Fruit fly (Drosophila melanogaster) whole organism, prepupa: ENCODE data around the gene Chmp1.

Experiments used
- Blimp-1 ChIP-seq: fragments of 200-800 bp; sonication (Bioruptor generic); optimal IDR thresholded peaks from 3 replicates; lab custom pipeline; 2017; ENCODE audit warnings: missing biosample characterization, missing genetic modification characterization, mild to moderate bottlenecking, moderate library complexity, missing genetic modification reagents
- CG11294 ChIP-seq: fragments of 200-800 bp; sonication (Bioruptor generic); IDR thresholded peaks from 2 replicates; pipeline ENCODE4 v1.3.6; 2022; ENCODE audit warnings: missing biosample characterization, missing genetic modification characterization
- CG11902 ChIP-seq: fragments of 200-800 bp; sonication (Bioruptor generic); optimal IDR thresholded peaks from 3 replicates; lab custom pipeline; 2016; ENCODE audit warnings: missing biosample characterization, missing genetic modification characterization
- CG15336 ChIP-seq: fragments of 200-800 bp; sonication (Bioruptor generic); IDR thresholded peaks from 2 replicates; pipeline ENCODE4 v1.3.6; 2022; ENCODE audit warnings: missing biosample characterization, missing genetic modification characterization
- CG3032 ChIP-seq: fragments of 200-800 bp; optimal IDR thresholded peaks from 2 replicates; lab custom pipeline; 2019; ENCODE audit warnings: missing biosample characterization, mild to moderate bottlenecking, missing genetic modification characterization, moderate library complexity
- CG31627 ChIP-seq: fragments of 200-800 bp; sonication (Bioruptor generic); optimal IDR thresholded peaks from 3 replicates; lab custom pipeline; 2016; ENCODE audit warnings: missing biosample characterization, missing genetic modification characterization
- CG32006 ChIP-seq: fragments of 200-800 bp; sonication (Bioruptor generic); optimal IDR thresholded peaks from 3 replicates; lab custom pipeline; 2017; ENCODE audit warnings: missing biosample characterization, mild to moderate bottlenecking, missing genetic modification characterization
- CG34406 ChIP-seq: fragments of 200-800 bp; sonication (Bioruptor generic); optimal IDR thresholded peaks from 3 replicates; lab custom pipeline; 2016; ENCODE audit warnings: missing biosample characterization, missing genetic modification characterization
- CG3919 ChIP-seq: fragments of 200-800 bp; sonication (Bioruptor generic); optimal IDR thresholded peaks from 3 replicates; lab custom pipeline; 2016; ENCODE audit warnings: missing biosample characterization, missing genetic modification characterization
- CG4318 ChIP-seq: fragments of 200-800 bp; sonication (Bioruptor generic); optimal IDR thresholded peaks from 3 replicates; lab custom pipeline; 2017; ENCODE audit warnings: missing biosample characterization, mild to moderate bottlenecking, missing genetic modification characterization
- CG6163 ChIP-seq: fragments of 200-800 bp; sonication (Bioruptor generic); IDR thresholded peaks from 3 replicates; pipeline ENCODE4 v1.3.6; 2022; ENCODE audit warnings: missing biosample characterization, missing genetic modification characterization
- CG6276 ChIP-seq: fragments of 200-800 bp; sonication (Bioruptor generic); optimal IDR thresholded peaks from 2 replicates; lab custom pipeline; 2017; ENCODE audit warnings: missing biosample characterization, mild to moderate bottlenecking, missing genetic modification characterization
- CG6792 ChIP-seq: fragments of 200-800 bp; sonication (Bioruptor generic); optimal IDR thresholded peaks from 3 replicates; lab custom pipeline; 2016; ENCODE audit warnings: missing biosample characterization, missing genetic modification characterization
- CG6808 ChIP-seq: fragments of 200-800 bp; sonication (Bioruptor generic); optimal IDR thresholded peaks from 3 replicates; lab custom pipeline; 2017; ENCODE audit warnings: missing biosample characterization, missing genetic modification characterization, mild to moderate bottlenecking, moderate library complexity, missing genetic modification reagents
- CG6854 ChIP-seq: fragments of 200-800 bp; sonication (Bioruptor generic); optimal IDR thresholded peaks from 2 replicates; lab custom pipeline; 2017; ENCODE audit warnings: missing biosample characterization, mild to moderate bottlenecking, missing genetic modification characterization
- CG7368 ChIP-seq: fragments of 200-800 bp; sonication (Bioruptor generic); optimal IDR thresholded peaks from 3 replicates; lab custom pipeline; 2016; ENCODE audit warnings: missing biosample characterization, missing genetic modification characterization
- CG8119 ChIP-seq: fragments of 200-800 bp; sonication (Bioruptor generic); IDR thresholded peaks from 3 replicates; pipeline ENCODE4 v1.3.6; 2022; ENCODE audit warnings: missing biosample characterization, missing genetic modification characterization
- CG8319 ChIP-seq: fragments of 200-800 bp; sonication (Bioruptor generic); optimal IDR thresholded peaks from 3 replicates; lab custom pipeline; 2016; ENCODE audit warnings: missing biosample characterization, missing genetic modification characterization
- CG8632 ChIP-seq: fragments of 200-800 bp; sonication (Bioruptor generic); optimal IDR thresholded peaks from 3 replicates; lab custom pipeline; 2016; ENCODE audit warnings: missing biosample characterization, missing genetic modification characterization
- CG9139 ChIP-seq: fragments of 200-800 bp; sonication (Bioruptor generic); optimal IDR thresholded peaks from 3 replicates; lab custom pipeline; 2017; ENCODE audit warnings: missing biosample characterization, mild to moderate bottlenecking, missing genetic modification characterization
- Eip75B ChIP-seq: fragments of 200-800 bp; sonication (Bioruptor generic); optimal IDR thresholded peaks from 3 replicates; lab custom pipeline; 2016; ENCODE audit warnings: missing biosample characterization, missing genetic modification characterization
- Eip78C ChIP-seq: fragments of 200-800 bp; sonication (Bioruptor generic); peaks from one replicate; lab custom pipeline; 2016; ENCODE audit warnings: missing biosample characterization, missing genetic modification characterization
- Eip93F ChIP-seq: fragments of 200-800 bp; sonication (Bioruptor generic); optimal IDR thresholded peaks from 2 replicates; lab custom pipeline; 2016; ENCODE audit warnings: missing biosample characterization, mild to moderate bottlenecking, missing genetic modification characterization
- Ets21C ChIP-seq: fragments of 200-800 bp; sonication (Bioruptor generic); optimal IDR thresholded peaks from 3 replicates; lab custom pipeline; 2016; ENCODE audit warnings: missing biosample characterization, missing genetic modification characterization
- Ets96B ChIP-seq: fragments of 200-800 bp; optimal IDR thresholded peaks from 2 replicates; lab custom pipeline; 2019; ENCODE audit warnings: missing biosample characterization, mild to moderate bottlenecking, missing genetic modification characterization, moderate library complexity
- Gug ChIP-seq: fragments of 200-800 bp; sonication (Bioruptor generic); IDR thresholded peaks from 2 replicates; pipeline ENCODE4 v1.3.6; 2022; ENCODE audit warnings: missing biosample characterization, missing genetic modification characterization
- Hr38 ChIP-seq: sonication (Bioruptor generic); optimal IDR thresholded peaks from 2 replicates; lab custom pipeline; 2016; ENCODE audit warnings: missing biosample characterization, missing genetic modification characterization
- Hr39 ChIP-seq: fragments of 200-800 bp; sonication (Bioruptor generic); optimal IDR thresholded peaks from 2 replicates; lab custom pipeline; 2016; ENCODE audit warnings: missing biosample characterization, missing genetic modification characterization
- Lpt ChIP-seq: fragments of 200-800 bp; sonication (Bioruptor generic); optimal IDR thresholded peaks from 3 replicates; lab custom pipeline; 2016; ENCODE audit warnings: missing biosample characterization, missing genetic modification characterization
- OdsH ChIP-seq: fragments of 200-800 bp; sonication (Bioruptor generic); optimal IDR thresholded peaks from 3 replicates; lab custom pipeline; 2016; ENCODE audit warnings: missing biosample characterization, missing genetic modification characterization
- Smox ChIP-seq: fragments of 200-800 bp; sonication (Bioruptor generic); optimal IDR thresholded peaks from 3 replicates; lab custom pipeline; 2016; ENCODE audit warnings: missing biosample characterization, missing genetic modification characterization
- Sox15 ChIP-seq: fragments of 200-800 bp; sonication (Bioruptor generic); optimal IDR thresholded peaks from 3 replicates; lab custom pipeline; 2016; ENCODE audit warnings: missing biosample characterization, missing genetic modification characterization
- achi ChIP-seq: fragments of 200-800 bp; sonication (Bioruptor generic); optimal IDR thresholded peaks from 3 replicates; lab custom pipeline; 2016; ENCODE audit warnings: missing biosample characterization, missing genetic modification characterization
- acj6 ChIP-seq: fragments of 200-800 bp; sonication (Bioruptor generic); optimal IDR thresholded peaks from 3 replicates; lab custom pipeline; 2016; ENCODE audit warnings: missing biosample characterization, missing genetic modification characterization
- dac ChIP-seq: fragments of 200-800 bp; sonication (Bioruptor generic); optimal IDR thresholded peaks from 2 replicates; lab custom pipeline; 2017; ENCODE audit warnings: missing biosample characterization, mild to moderate bottlenecking, missing genetic modification characterization
- dsx ChIP-seq: fragments of 200-800 bp; optimal IDR thresholded peaks from 3 replicates; lab custom pipeline; 2019; ENCODE audit warnings: missing biosample characterization, mild to moderate bottlenecking, missing genetic modification characterization, moderate library complexity; ENCODE audit not compliant: poor library complexity, severe bottlenecking
- eg ChIP-seq: fragments of 200-800 bp; sonication (Bioruptor generic); IDR thresholded peaks from 3 replicates; pipeline ENCODE4 v1.3.6; 2022; ENCODE audit warnings: missing biosample characterization, missing genetic modification characterization
- esn ChIP-seq: fragments of 200-800 bp; sonication (Bioruptor generic); optimal IDR thresholded peaks from 2 replicates; lab custom pipeline; 2016; ENCODE audit warnings: missing biosample characterization, mild to moderate bottlenecking, missing genetic modification characterization, moderate library complexity
- fd59A ChIP-seq: fragments of 200-800 bp; sonication (Bioruptor generic); optimal IDR thresholded peaks from 2 replicates; lab custom pipeline; 2017; ENCODE audit warnings: missing biosample characterization, mild to moderate bottlenecking, missing genetic modification characterization, missing genetic modification reagents
- fd85E ChIP-seq: fragments of 200-800 bp; sonication (Bioruptor generic); optimal IDR thresholded peaks from 3 replicates; lab custom pipeline; 2016; ENCODE audit warnings: missing biosample characterization, missing genetic modification characterization
- fkh ChIP-seq: fragments of 200-800 bp; sonication (Bioruptor generic); optimal IDR thresholded peaks from 3 replicates; lab custom pipeline; 2017; ENCODE audit warnings: missing biosample characterization, mild to moderate bottlenecking, missing genetic modification characterization, moderate library complexity
- net ChIP-seq: fragments of 200-800 bp; sonication (Bioruptor generic); optimal IDR thresholded peaks from 3 replicates; lab custom pipeline; 2016; ENCODE audit warnings: missing biosample characterization, missing genetic modification characterization
- pdm3 ChIP-seq: fragments of 200-800 bp; sonication (Bioruptor generic); optimal IDR thresholded peaks from 3 replicates; lab custom pipeline; 2016; ENCODE audit warnings: missing biosample characterization, missing genetic modification characterization
- ss ChIP-seq, 2 experiments: fragments of 200-800 bp; sonication (Bioruptor generic); optimal IDR thresholded peaks; 2 replicates in 1 of 2; 3 replicates in 1 of 2; lab custom pipeline; 2017 to 2018; ENCODE audit warnings: mild to moderate bottlenecking in 2 of 2, missing biosample characterization in 2 of 2, missing genetic modification characterization in 2 of 2, moderate library complexity in 1 of 2
- svp ChIP-seq: fragments of 200-800 bp; sonication (Bioruptor generic); peaks from one replicate; lab custom pipeline; 2016; ENCODE audit warnings: missing biosample characterization, missing genetic modification characterization
- topi ChIP-seq: fragments of 200-800 bp; sonication (Bioruptor generic); optimal IDR thresholded peaks from 3 replicates; lab custom pipeline; 2016; ENCODE audit warnings: missing biosample characterization, missing genetic modification characterization
- vri ChIP-seq: fragments of 200-800 bp; sonication (Bioruptor generic); optimal IDR thresholded peaks from 3 replicates; lab custom pipeline; 2016; ENCODE audit warnings: missing biosample characterization, mild to moderate bottlenecking, missing genetic modification characterization

The Chmp1 gene

DNA sequence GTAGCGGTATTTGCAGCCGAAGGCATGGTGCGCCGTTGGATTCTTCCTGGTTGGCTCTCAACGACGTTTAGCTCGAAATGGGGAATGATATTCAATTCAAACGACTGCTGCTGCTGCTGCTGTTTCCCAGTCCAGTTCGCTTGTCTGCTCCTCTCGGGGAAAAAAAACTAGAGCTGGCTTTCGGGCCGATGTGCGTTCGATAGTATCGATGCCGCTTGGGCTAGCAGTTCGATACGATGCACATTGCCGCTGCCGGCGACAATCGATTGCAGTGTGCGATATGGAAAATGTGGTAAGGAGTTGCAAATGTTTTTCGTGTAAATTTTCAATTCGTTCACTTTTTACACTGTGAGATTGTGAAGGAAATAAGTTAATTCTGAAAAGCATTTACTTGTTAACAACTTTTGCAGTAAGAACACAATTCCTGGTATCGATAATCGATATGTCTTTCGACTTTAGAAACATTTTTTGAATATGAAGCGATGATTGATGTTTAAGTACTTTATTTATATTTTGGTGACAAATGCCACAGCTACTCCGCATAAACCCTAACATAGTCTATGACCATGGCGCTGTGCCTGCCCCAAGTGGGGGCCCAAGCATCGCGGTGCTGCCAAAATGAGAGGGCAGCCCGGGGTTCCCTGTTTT lies 10.8 kb downstream of the Chmp1 start, which contains the start of gene Capr (continued):
- TF ChIP-seq CG6792 (GFP tag; lab: Kevin White, UChicago) (no peak), achi (GFP tag; lab: Kevin White, UChicago) (no peak), Hr38 (GFP tag; lab: Kevin White, UChicago) (no peak), Eip93F (no peak), fd59A (GFP tag; lab: Kevin White, UChicago) (no peak), CG6276 (no peak), CG3032 (tag; lab: Kevin White, UChicago) (peak; percentile 29), eg (GFP tag; lab: Robert Waterston, UW) (no peak), Ets21C (GFP tag; lab: Kevin White, UChicago) (peak; percentile 34), Eip78C (peak; percentile 51), CG6854 (GFP tag; lab: Kevin White, UChicago) (peak; percentile 23), acj6 (no peak), CG8319 (GFP tag; lab: Kevin White, UChicago) (no peak), Gug (GFP tag; lab: Robert Waterston, UW) (no peak), CG4318 (GFP tag; lab: Kevin White, UChicago) (no peak), CG31627 (GFP tag; lab: Kevin White, UChicago) (peak; percentile 45), pdm3 (GFP tag; lab: Kevin White, UChicago) (no peak), Smox (no peak), CG32006 (no peak), Eip75B (GFP tag; lab: Kevin White, UChicago) (no peak)

DNA sequence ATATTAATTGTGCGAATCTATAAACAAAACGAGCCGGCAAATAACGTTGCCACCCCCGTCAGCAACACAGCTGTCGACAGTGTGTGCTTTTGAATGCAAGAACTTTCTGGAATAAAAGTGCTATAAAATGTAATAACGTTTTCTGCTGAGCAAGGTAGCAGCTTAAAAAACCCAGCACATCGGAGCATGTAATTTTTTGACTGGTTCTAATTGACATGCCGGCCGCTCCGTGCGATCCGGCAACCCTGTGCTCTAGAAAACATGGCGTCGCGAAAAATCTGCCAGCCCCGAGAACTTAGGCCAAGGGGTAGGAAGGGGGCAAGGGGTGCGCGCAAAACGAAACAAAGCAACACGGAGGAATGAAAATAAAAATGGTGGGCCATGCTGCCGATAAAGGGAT lies 11.7 kb downstream of the Chmp1 start:
- no peak for TF ChIP-seq pdm3 (GFP tag; lab: Kevin White, UChicago)
- TF ChIP-seq Gug (GFP tag; lab: Robert Waterston, UW), result no peak
- peak; percentile 10; the same call in 1 of the 2 replicates for TF ChIP-seq CG15336 (GFP tag; lab: Robert Waterston, UW)
- TF ChIP-seq fkh, result no peak
- peak; percentile 35; the same call in 2 of the 3 replicates for TF ChIP-seq CG6163
- TF ChIP-seq CG32006, result no peak
- TF ChIP-seq Lpt, result no peak
- peak; percentile 24 for TF ChIP-seq CG8632 (GFP tag; lab: Kevin White, UChicago)
- peak; percentile 35 for TF ChIP-seq CG31627 (GFP tag; lab: Kevin White, UChicago)
- TF ChIP-seq vri (GFP tag; lab: Kevin White, UChicago), result no peak
- 0 out of 3 replicates have a peak, but pooled peaks have one; percentile 23 for TF ChIP-seq CG8119 (GFP tag; lab: Robert Waterston, UW)
- no peak for TF ChIP-seq CG34406 (GFP tag; lab: Kevin White, UChicago)
- no peak for TF ChIP-seq CG6808 (GFP tag; lab: Kevin White, UChicago)
- peak; percentile 63 for TF ChIP-seq Eip75B (GFP tag; lab: Kevin White, UChicago)
- no peak for TF ChIP-seq CG6276
- TF ChIP-seq fd59A (GFP tag; lab: Kevin White, UChicago), result no peak
- TF ChIP-seq CG3919 (GFP tag; lab: Kevin White, UChicago), result peak; percentile 48
- no peak for TF ChIP-seq CG11902
- no peak for TF ChIP-seq OdsH (GFP tag; lab: Kevin White, UChicago)
- TF ChIP-seq topi (GFP tag; lab: Kevin White, UChicago), result peak; percentile 35
- TF ChIP-seq Blimp-1 (GFP tag; lab: Kevin White, UChicago), result no peak
- TF ChIP-seq dac (GFP tag; lab: Kevin White, UChicago), result no peak
- TF ChIP-seq Eip78C, result peak; percentile 63
- no peak for TF ChIP-seq CG4318 (GFP tag; lab: Kevin White, UChicago)
- TF ChIP-seq fd85E (GFP tag; lab: Kevin White, UChicago), result no peak
- no peak for TF ChIP-seq CG9139 (GFP tag; lab: Kevin White, UChicago)
- no peak for TF ChIP-seq CG7368 (GFP tag; lab: Kevin White, UChicago)
- no peak for TF ChIP-seq Smox
- no peak for TF ChIP-seq Ets21C (GFP tag; lab: Kevin White, UChicago)
- peak; percentile 82 for TF ChIP-seq svp (GFP tag; lab: Kevin White, UChicago)
- TF ChIP-seq CG11294 (GFP tag; lab: Robert Waterston, UW), result no peak
- TF ChIP-seq eg (GFP tag; lab: Robert Waterston, UW), result no peak
- TF ChIP-seq CG3032 (tag; lab: Kevin White, UChicago), result peak; percentile 21
- TF ChIP-seq esn (GFP tag; lab: Kevin White, UChicago), result peak; percentile 57
- TF ChIP-seq Sox15 (GFP tag; lab: Kevin White, UChicago), result no peak
- no peak for TF ChIP-seq net
- no peak for TF ChIP-seq Eip93F
- TF ChIP-seq ss (GFP tag; optimal IDR thresholded peaks at IDR 0.05; lab: Kevin White, UChicago), result no peak
- no peak for TF ChIP-seq CG8319 (GFP tag; lab: Kevin White, UChicago)
- no peak for TF ChIP-seq Hr39 (GFP tag; lab: Kevin White, UChicago)
- TF ChIP-seq Ets96B, result no peak
- TF ChIP-seq dsx, result peak; percentile 37
